Worm (Caenorhabditis elegans) whole organism, L4 larva: ENCODE measurements around the gene T20B12.4.

Experiments
- F44E2.7 ChIP-seq: fragments of 200-800 bp; sonication (Bioruptor generic); IDR thresholded peaks from 2 replicates; pipeline ENCODE4 v2.1.2; 2022; ENCODE audit warnings: missing genetic modification characterization, missing compliant biosample characterization
- F49E8.2 ChIP-seq: sonication (generic microtip); optimal IDR thresholded peaks from 2 replicates; lab custom pipeline; 2016; ENCODE audit warnings: missing compliant biosample characterization, mild to moderate bottlenecking, missing genetic modification characterization, borderline replicate concordance
- T20F7.1 ChIP-seq: fragments of 200-800 bp; sonication (Bioruptor generic); optimal IDR thresholded peaks from 2 replicates; lab custom pipeline; 2018; ENCODE audit warnings: mild to moderate bottlenecking, missing genetic modification characterization, missing compliant biosample characterization
- Y105C5A.15 ChIP-seq: fragments of 200-800 bp; sonication (Bioruptor generic); IDR thresholded peaks from 2 replicates; pipeline ENCODE4 v1.3.6; 2022; ENCODE audit warnings: missing genetic modification characterization, missing compliant biosample characterization
- Y48G9A.11 ChIP-seq: fragments of 200-800 bp; sonication (Bioruptor generic); IDR thresholded peaks from 2 replicates; pipeline ENCODE4 v1.3.6; 2022; ENCODE audit warnings: missing genetic modification reagents, missing genetic modification characterization, missing compliant biosample characterization
- aly-2 ChIP-seq: sonication (generic microtip); optimal IDR thresholded peaks from 2 replicates; lab custom pipeline; 2018; ENCODE audit warnings: missing biosample characterization, missing genetic modification characterization
- attf-4 ChIP-seq: sonication (generic microtip); optimal IDR thresholded peaks from 3 replicates; lab custom pipeline; 2017; ENCODE audit warnings: missing biosample characterization, missing genetic modification characterization
- ceh-32 ChIP-seq: sonication (generic microtip); optimal IDR thresholded peaks from 2 replicates; lab custom pipeline; 2016; ENCODE audit warnings: mild to moderate bottlenecking, missing genetic modification characterization, missing compliant biosample characterization; ENCODE audit not compliant: poor library complexity
- ceh-82 ChIP-seq: sonication (generic microtip); optimal IDR thresholded peaks from 2 replicates; lab custom pipeline; 2017; ENCODE audit warnings: missing biosample characterization, missing genetic modification characterization
- ces-1 ChIP-seq: fragments of 150-350 bp; sonication (generic microtip); optimal IDR thresholded peaks from 4 replicates; lab custom pipeline; 2014; ENCODE audit warnings: missing biosample characterization, missing genetic modification reagents, missing genetic modification characterization
- daf-8 ChIP-seq: fragments of 200-800 bp; sonication (Bioruptor generic); IDR thresholded peaks from 2 replicates; pipeline ENCODE4 v1.3.6; 2022; ENCODE audit warnings: missing genetic modification characterization, missing compliant biosample characterization
- dmd-6 ChIP-seq: fragments of 200-800 bp; sonication (Bioruptor generic); IDR thresholded peaks from 2 replicates; pipeline ENCODE4 v1.3.6; 2022; ENCODE audit warnings: missing genetic modification reagents, missing genetic modification characterization, missing compliant biosample characterization
- dmd-8 ChIP-seq: fragments of 200-800 bp; sonication (Bioruptor generic); IDR thresholded peaks from 2 replicates; pipeline ENCODE4 v1.3.6; 2022; ENCODE audit warnings: missing genetic modification characterization, missing compliant biosample characterization
- dpl-1 ChIP-seq: fragments of 150-350 bp; optimal IDR thresholded peaks from 2 replicates; lab custom pipeline; 2014; ENCODE audit warnings: missing biosample characterization, missing genetic modification reagents, missing genetic modification characterization
- egl-27 ChIP-seq: sonication (generic microtip); optimal IDR thresholded peaks from 3 replicates; lab custom pipeline; 2017; ENCODE audit warnings: missing biosample characterization, missing genetic modification reagents, missing genetic modification characterization
- hlh-11 ChIP-seq: fragments of 200-800 bp; sonication (Bioruptor generic); optimal IDR thresholded peaks from 2 replicates; lab custom pipeline; 2018; ENCODE audit warnings: mild to moderate bottlenecking, missing genetic modification characterization, missing compliant biosample characterization
- jun-1 ChIP-seq: fragments of 150-350 bp; optimal IDR thresholded peaks from 2 replicates; lab custom pipeline; 2014; ENCODE audit warnings: missing biosample characterization, missing genetic modification reagents, missing genetic modification characterization
- lim-7 ChIP-seq: fragments of 200-800 bp; sonication (Bioruptor generic); IDR thresholded peaks from 2 replicates; pipeline ENCODE4 v1.3.6; 2022; ENCODE audit warnings: missing genetic modification characterization, missing compliant biosample characterization
- lin-29 ChIP-seq: fragments of 200-800 bp; sonication (Bioruptor generic); IDR thresholded peaks from 2 replicates; pipeline ENCODE4 v1.3.6; 2022; ENCODE audit warnings: missing genetic modification reagents, missing genetic modification characterization, missing compliant biosample characterization
- lin-38 ChIP-seq: fragments of 200-800 bp; sonication (Bioruptor generic); IDR thresholded peaks from 2 replicates; pipeline ENCODE4 v1.3.6; 2022; ENCODE audit warnings: missing genetic modification reagents, missing genetic modification characterization, missing compliant biosample characterization
- lin-39 ChIP-seq: fragments of 150-350 bp; optimal IDR thresholded peaks from 2 replicates; lab custom pipeline; 2014; ENCODE audit warnings: missing biosample characterization, missing genetic modification reagents, missing genetic modification characterization
- lsy-2 ChIP-seq, 2 experiments: fragments of 150-350 bp in 1 of 2; sonication (generic microtip) in 1 of 2; optimal IDR thresholded peaks; 2 replicates each; lab custom pipeline; 2014 to 2017; ENCODE audit warnings: missing biosample characterization in 2 of 2, missing genetic modification characterization in 2 of 2
- madf-5 ChIP-seq, 2 experiments: fragments of 200-800 bp; sonication (Bioruptor generic); IDR thresholded peaks; 2 replicates each; pipeline ENCODE4 v1.3.6; 2022; ENCODE audit warnings: missing compliant biosample characterization in 2 of 2, missing genetic modification characterization in 2 of 2
- mdl-1 ChIP-seq, 2 experiments: fragments of 150-350 bp in 1 of 2; sonication (generic microtip) in 1 of 2; optimal IDR thresholded peaks; 2 replicates each; lab custom pipeline; 2014 to 2017; ENCODE audit warnings: missing biosample characterization in 2 of 2, missing genetic modification characterization in 2 of 2
- mdt-29 ChIP-seq: fragments of 200-800 bp; sonication (Bioruptor generic); IDR thresholded peaks from 2 replicates; pipeline ENCODE4 v1.3.6; 2022; ENCODE audit warnings: missing genetic modification reagents, missing genetic modification characterization, missing compliant biosample characterization
- mep-1 ChIP-seq: fragments of 150-350 bp; sonication (generic microtip); optimal IDR thresholded peaks from 3 replicates; lab custom pipeline; 2014; ENCODE audit warnings: missing biosample characterization, missing genetic modification characterization
- mes-2 ChIP-seq: sonication (generic microtip); optimal IDR thresholded peaks from 2 replicates; lab custom pipeline; 2016; ENCODE audit warnings: missing genotype, mild to moderate bottlenecking, missing genetic modification characterization, missing compliant biosample characterization; ENCODE audit not compliant: poor library complexity, severe bottlenecking
- mxl-2 ChIP-seq: fragments of 200-800 bp; sonication (Bioruptor generic); conservative IDR thresholded peaks from 2 replicates; pipeline ENCODE4 v1.3.6; 2022; ENCODE audit warnings: missing genetic modification reagents, missing genetic modification characterization, missing compliant biosample characterization
- mxl-3 ChIP-seq: fragments of 200-800 bp; sonication (Bioruptor generic); optimal IDR thresholded peaks from 2 replicates; lab custom pipeline; 2018; ENCODE audit warnings: mild to moderate bottlenecking, missing genetic modification characterization, missing compliant biosample characterization
- nhr-10 ChIP-seq: fragments of 150-350 bp; optimal IDR thresholded peaks from 2 replicates; lab custom pipeline; 2014; ENCODE audit warnings: missing biosample characterization, missing genetic modification characterization
- nhr-11 ChIP-seq: fragments of 150-350 bp; optimal IDR thresholded peaks from 2 replicates; lab custom pipeline; 2014; ENCODE audit warnings: missing biosample characterization, missing genetic modification characterization
- nhr-25 ChIP-seq: sonication (generic microtip); optimal IDR thresholded peaks from 2 replicates; lab custom pipeline; 2017; ENCODE audit warnings: missing genetic modification characterization, mild to moderate bottlenecking, missing compliant biosample characterization, antibody characterized with exemption, moderate library complexity, borderline replicate concordance; ENCODE audit not compliant: insufficient read depth
- nhr-28 ChIP-seq: fragments of 150-350 bp; optimal IDR thresholded peaks from 2 replicates; lab custom pipeline; 2014; ENCODE audit warnings: missing biosample characterization, missing genetic modification characterization
- nhr-6 ChIP-seq: fragments of 150-350 bp; optimal IDR thresholded peaks from 2 replicates; lab custom pipeline; 2014; ENCODE audit warnings: missing biosample characterization, missing genetic modification characterization
- nhr-76 ChIP-seq: fragments of 150-350 bp; optimal IDR thresholded peaks from 2 replicates; lab custom pipeline; 2014; ENCODE audit warnings: missing biosample characterization, missing genetic modification characterization
- pqm-1 ChIP-seq: sonication (generic microtip); optimal IDR thresholded peaks from 2 replicates; lab custom pipeline; 2017; ENCODE audit warnings: missing biosample characterization, missing genetic modification characterization
- set-16 ChIP-seq: fragments of 200-800 bp; sonication (Bioruptor generic); IDR thresholded peaks from 2 replicates; pipeline ENCODE4 v1.3.6; 2022; ENCODE audit warnings: missing genetic modification reagents, missing genetic modification characterization, missing compliant biosample characterization
- spr-1 ChIP-seq: sonication (generic microtip); optimal IDR thresholded peaks from 2 replicates; lab custom pipeline; 2016; ENCODE audit warnings: mild to moderate bottlenecking, missing genetic modification characterization, missing compliant biosample characterization
- spr-3 ChIP-seq: fragments of 200-800 bp; sonication (Bioruptor generic); optimal IDR thresholded peaks from 2 replicates; lab custom pipeline; 2018; ENCODE audit warnings: mild to moderate bottlenecking, missing genetic modification characterization, missing compliant biosample characterization
- tag-97 ChIP-seq: fragments of 200-800 bp; sonication (Bioruptor generic); IDR thresholded peaks from 2 replicates; pipeline ENCODE4 v1.3.6; 2022; ENCODE audit warnings: missing genetic modification characterization, missing compliant biosample characterization
- tra-1 ChIP-seq: fragments of 200-800 bp; sonication (Bioruptor generic); IDR thresholded peaks from 2 replicates; pipeline ENCODE4 v1.3.6; 2022; ENCODE audit warnings: missing genetic modification reagents, missing genetic modification characterization, missing compliant biosample characterization
- vab-7 ChIP-seq: fragments of 200-800 bp; sonication (Bioruptor generic); IDR thresholded peaks from 2 replicates; pipeline ENCODE4 v1.3.6; 2022; ENCODE audit warnings: missing genetic modification reagents, missing genetic modification characterization, missing compliant biosample characterization
- zfp-3 ChIP-seq: fragments of 200-800 bp; sonication (Bioruptor generic); conservative IDR thresholded peaks from 2 replicates; pipeline ENCODE4 v1.3.6; 2022; ENCODE audit warnings: missing genetic modification reagents, missing genetic modification characterization, missing compliant biosample characterization

T20B12.4 gene

ce11 chrIII:7383733-7384132 is 16.2 kb downstream of the T20B12.4 start, which contains the start of gene tbp-1:
Gene tbp-1 (plus strand): TSS chrIII:7384033.
- TF ChIP-seq mep-1 (no peak), lin-38 (GFP tag; lab: Robert Waterston, UW) (peak; percentile 24; the same call in 1 of the 2 replicates)
- TF ChIP-seq, all 104 proteins: peak for 1

ce11 chrIII:7385929-7386328 is 18.4 kb downstream of the T20B12.4 start, which contains the start of gene trd-1:
Gene trd-1 (plus strand): TSS chrIII:7386229.
- TF ChIP-seq ceh-32 (tag; lab: Kevin White, UChicago), result no peak
- TF ChIP-seq egl-27, result no peak
- no peak for TF ChIP-seq tra-1
- no peak for TF ChIP-seq nhr-76 (tag; lab: Kevin White, UChicago)
- no peak for TF ChIP-seq nhr-28
- no peak for TF ChIP-seq nhr-25 (tag; lab: Kevin White, UChicago)
- no peak for TF ChIP-seq hlh-11
- no peak for TF ChIP-seq mdl-1 (tag; optimal IDR thresholded peaks at IDR 0.05; lab: Kevin White, UChicago)
- TF ChIP-seq tag-97, result no peak
- no peak for TF ChIP-seq dmd-6 (GFP tag; lab: Robert Waterston, UW)
- no peak for TF ChIP-seq attf-4 (tag; lab: Kevin White, UChicago)
- TF ChIP-seq aly-2 (tag; lab: Kevin White, UChicago), result no peak
- no peak for TF ChIP-seq F44E2.7

DNA sequence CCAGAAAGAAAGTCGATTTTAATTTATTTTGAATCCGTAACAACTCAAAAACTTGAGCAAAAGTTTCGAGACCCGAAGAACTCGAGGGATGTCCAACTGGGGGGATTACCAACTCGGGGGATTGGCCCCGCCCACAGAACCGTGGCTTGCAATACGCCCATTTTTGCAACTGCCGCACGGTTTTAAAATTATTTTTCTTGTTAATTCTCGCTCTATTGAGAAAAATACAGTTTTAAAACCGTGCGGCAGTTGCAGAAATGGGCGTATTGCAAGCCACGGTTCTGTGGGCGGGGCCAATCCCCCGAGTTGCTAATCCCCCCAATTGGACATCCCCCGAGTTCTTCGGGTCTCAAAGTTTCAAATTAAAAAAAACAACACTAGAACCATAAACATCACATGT is 19.0 kb downstream of the T20B12.4 start:
- 0 out of 2 replicates have a peak, but pooled peaks have one; percentile 21 for TF ChIP-seq lim-7 (GFP tag; lab: Robert Waterston, UW)
- TF ChIP-seq lin-38 (GFP tag; lab: Robert Waterston, UW), result peak; percentile 56
- 0 out of 2 replicates have a peak, but pooled peaks have one; percentile 15 for TF ChIP-seq Y48G9A.11 (GFP tag; lab: Robert Waterston, UW)
- peak; percentile 4 for TF ChIP-seq mes-2 (tag; lab: Kevin White, UChicago)

ce11 chrIII:7387359-7387758 is 19.8 kb downstream of the T20B12.4 start:
- TF ChIP-seq ceh-82 (tag; lab: Kevin White, UChicago), result no peak
- TF ChIP-seq daf-8 (GFP tag; lab: Robert Waterston, UW), result no peak
- peak; percentile 65 for TF ChIP-seq lin-38 (GFP tag; lab: Robert Waterston, UW)
- TF ChIP-seq vab-7 (GFP tag; lab: Robert Waterston, UW), result peak; percentile 53; the same call in 1 of the 2 replicates
- peak; percentile 23 for TF ChIP-seq nhr-11 (tag; lab: Kevin White, UChicago)
- peak; percentile 14 for TF ChIP-seq dpl-1 (GFP tag; lab: Kevin White, UChicago)
- peak; percentile 58; the same call in 1 of the 2 replicates for TF ChIP-seq Y48G9A.11 (GFP tag; lab: Robert Waterston, UW)
- peak; percentile 24 for TF ChIP-seq pqm-1 (tag; lab: Kevin White, UChicago)
- TF ChIP-seq madf-5 (GFP tag; IDR thresholded peaks at IDR 0.05; lab: Robert Waterston, UW), result 0 out of 4 replicates have a peak, but pooled peaks of 1 of the 2 experiments have one; percentile 41
- TF ChIP-seq F49E8.2 (tag; lab: Kevin White, UChicago), result no peak
- no peak for TF ChIP-seq nhr-25 (tag; lab: Kevin White, UChicago)
- 0 out of 2 replicates have a peak, but pooled peaks have one; percentile 15 for TF ChIP-seq dmd-8 (GFP tag; lab: Robert Waterston, UW)
- no peak for TF ChIP-seq mes-2 (tag; lab: Kevin White, UChicago)
- TF ChIP-seq lim-7 (GFP tag; lab: Robert Waterston, UW), result no peak
- peak in 1 of 2 experiments; percentile 71 for TF ChIP-seq mdl-1 (tag; optimal IDR thresholded peaks at IDR 0.05; lab: Kevin White, UChicago)
- peak; percentile 74 for TF ChIP-seq mep-1
- TF ChIP-seq mdt-29 (GFP tag; lab: Robert Waterston, UW), result 0 out of 2 replicates have a peak, but pooled peaks have one; percentile 35
- TF ChIP-seq ces-1 (GFP tag; lab: Kevin White, UChicago), result no peak
- TF ChIP-seq lin-39, result no peak
- peak; percentile 5 for TF ChIP-seq spr-1 (tag; lab: Kevin White, UChicago)
- peak; percentile 59 for TF ChIP-seq mxl-3
- TF ChIP-seq lin-29 (GFP tag; lab: Robert Waterston, UW), result no peak
- peak; percentile 39; the same call in 1 of the 2 replicates for TF ChIP-seq tra-1
- TF ChIP-seq mxl-2 (GFP tag; lab: Robert Waterston, UW), result 0 out of 2 replicates have a peak, but pooled peaks have one; percentile 66
- TF ChIP-seq dmd-6 (GFP tag; lab: Robert Waterston, UW), result peak; percentile 62
- no peak for TF ChIP-seq jun-1
- TF ChIP-seq lsy-2 (tag; optimal IDR thresholded peaks at IDR 0.05; lab: Kevin White, UChicago), result peak in 1 of 2 experiments; percentile 63
- 0 out of 2 replicates have a peak, but pooled peaks have one; percentile 68 for TF ChIP-seq Y105C5A.15 (GFP tag; lab: Robert Waterston, UW)
- TF ChIP-seq spr-3 (GFP tag; lab: Kevin White, UChicago), result no peak
- peak; percentile 60 for TF ChIP-seq set-16 (GFP tag; lab: Robert Waterston, UW)
- TF ChIP-seq zfp-3 (GFP tag; lab: Robert Waterston, UW), result 0 out of 2 replicates have a peak, but pooled peaks have one; percentile 17
- peak; percentile 22 for TF ChIP-seq nhr-6 (tag; lab: Kevin White, UChicago)
- TF ChIP-seq T20F7.1 (GFP tag; lab: Kevin White, UChicago), result no peak
- TF ChIP-seq nhr-10 (tag; lab: Kevin White, UChicago), result no peak
